Worm (Caenorhabditis elegans): Measurements from ENCODE around the gene srv-10.

- no peak for TF ChIP-seq gei-17 (GFP tag; optimal IDR thresholded peaks at IDR 0.05)
- no peak for TF ChIP-seq snpc-4 (GFP tag; optimal IDR thresholded peaks at IDR 0.05)
- TF ChIP-seq snpc-4 (tag; optimal IDR thresholded peaks at IDR 0.05), result no peak
- no peak for TF ChIP-seq dpff-1 (tag; optimal IDR thresholded peaks at IDR 0.05)
- TF ChIP-seq F22D6.2 (tag; optimal IDR thresholded peaks at IDR 0.05), result no peak
- no peak for TF ChIP-seq lin-40 (tag; optimal IDR thresholded peaks at IDR 0.05)
- no peak for TF ChIP-seq somi-1 (GFP tag; optimal IDR thresholded peaks at IDR 0.05)
- no peak for TF ChIP-seq unc-62 (GFP tag; optimal IDR thresholded peaks at IDR 0.05)
- TF ChIP-seq rcor-1 (GFP tag; IDR thresholded peaks at IDR 0.05), result no peak
- no peak for TF ChIP-seq snpc-1.3 (tag; optimal IDR thresholded peaks at IDR 0.05; ENCODE audit: insufficient read depth)
- TF ChIP-seq F33H1.4 (GFP tag; IDR thresholded peaks at IDR 0.05), result no peak
- TF ChIP-seq C17E4.6 (GFP tag; IDR thresholded peaks at IDR 0.05), result no peak
- TF ChIP-seq ztf-22 (GFP tag; optimal IDR thresholded peaks at IDR 0.05), result no peak
- TF ChIP-seq pbrm-1 (GFP tag; IDR thresholded peaks at IDR 0.05), result no peak
- no peak for TF ChIP-seq B0261.1 (tag; optimal IDR thresholded peaks at IDR 0.05)
Observed at ce11 chrV:13464123-13464522, 40.4 kb downstream of the srv-10 start.

All from whole organism, young adult.